Worm (Caenorhabditis elegans): ENCODE data around the gene txt-14.

The txt-14 gene

DNA sequence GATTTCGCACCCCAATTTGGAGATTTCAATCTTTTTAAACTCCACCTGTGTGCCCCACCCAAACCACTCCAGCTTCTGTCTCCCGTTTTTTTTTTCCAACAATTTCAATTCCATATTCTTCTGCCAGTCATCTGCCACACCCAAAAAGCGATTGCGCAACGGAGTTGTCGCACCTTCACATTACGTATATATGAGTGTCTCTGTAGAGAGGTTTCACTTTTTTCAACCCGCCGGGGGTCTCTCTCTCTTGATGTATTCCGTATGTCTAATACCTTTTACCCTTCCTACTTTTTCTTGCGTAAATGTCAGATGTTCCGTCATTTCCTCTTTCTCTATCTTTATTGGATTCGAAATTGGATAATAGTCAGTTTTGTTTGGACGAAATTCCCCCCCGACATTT is 4.5 kb downstream of the txt-14 start:
- no peak for TF ChIP-seq ref-1 (GFP tag; conservative IDR thresholded peaks at IDR 0.05)
- no peak for TF ChIP-seq T22C8.4 (GFP tag; IDR thresholded peaks at IDR 0.05)
- no peak for TF ChIP-seq ztf-29 (GFP tag; IDR thresholded peaks at IDR 0.05)
- no peak for TF ChIP-seq cog-1 (tag; optimal IDR thresholded peaks at IDR 0.05)
- no peak for TF ChIP-seq ztf-23 (GFP tag; IDR thresholded peaks at IDR 0.05)
- TF ChIP-seq tab-1 (GFP tag; IDR thresholded peaks at IDR 0.05): no peak
- no peak for TF ChIP-seq med-1 (GFP tag; optimal IDR thresholded peaks at IDR 0.05; ENCODE audit: insufficient read depth)
- TF ChIP-seq klf-2 (GFP tag; conservative IDR thresholded peaks at IDR 0.05): no peak
- TF ChIP-seq flt-1 (GFP tag; IDR thresholded peaks at IDR 0.05): no peak

DNA sequence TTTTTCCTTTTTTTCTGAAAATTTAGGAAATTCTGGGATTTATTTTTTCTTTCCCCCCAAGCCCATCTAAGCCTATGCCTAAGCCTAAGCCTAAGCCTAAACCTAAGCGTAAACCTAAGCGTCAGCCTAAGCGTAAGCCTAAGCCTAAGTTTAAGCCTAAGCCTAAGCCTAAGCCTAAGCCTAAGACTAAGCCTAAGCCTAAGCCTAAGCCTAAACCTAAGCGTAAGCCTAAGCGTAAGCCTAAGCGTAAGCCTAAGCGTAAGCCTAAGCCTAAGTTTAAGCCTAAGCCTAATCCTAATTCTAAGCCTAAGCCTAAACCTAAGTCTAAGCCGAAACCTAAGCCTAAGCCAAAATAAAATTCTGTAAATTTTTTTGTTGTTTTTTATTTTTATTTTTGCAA is 5.5 kb downstream of the txt-14 start:
- TF ChIP-seq cog-1 (tag; optimal IDR thresholded peaks at IDR 0.05) (no peak), ref-1 (GFP tag; conservative IDR thresholded peaks at IDR 0.05) (no peak), T22C8.4 (GFP tag; IDR thresholded peaks at IDR 0.05) (no peak), med-1 (GFP tag; optimal IDR thresholded peaks at IDR 0.05; ENCODE audit: insufficient read depth) (no peak), flt-1 (GFP tag; IDR thresholded peaks at IDR 0.05) (no peak), ztf-29 (GFP tag; IDR thresholded peaks at IDR 0.05) (peak; percentile 81), ztf-23 (GFP tag; IDR thresholded peaks at IDR 0.05) (no peak)

DNA sequence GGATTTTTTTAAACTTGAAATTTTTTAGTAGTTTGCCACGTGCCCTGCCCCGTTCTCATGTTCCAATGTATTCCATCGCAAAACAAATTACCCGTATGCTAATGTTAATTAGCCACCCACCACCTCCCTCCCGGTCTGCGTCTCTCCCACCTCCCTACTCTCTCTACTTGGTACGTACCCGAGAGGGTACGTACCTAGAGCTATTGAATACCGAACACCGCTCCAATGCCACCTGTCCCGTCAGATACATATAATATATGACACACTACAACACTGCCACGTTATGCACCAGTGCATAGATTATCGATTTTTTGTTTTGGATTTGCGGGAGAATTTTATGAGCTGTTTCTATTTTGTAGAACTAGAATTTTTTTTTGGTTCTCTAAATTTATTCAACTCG is 7.1 kb downstream of the txt-14 start:
- no peak for TF ChIP-seq ref-1 (GFP tag; conservative IDR thresholded peaks at IDR 0.05)
- TF ChIP-seq ztf-29 (GFP tag; IDR thresholded peaks at IDR 0.05): no peak
- 0 out of 2 replicates have a peak, but pooled peaks have one; percentile 55 for TF ChIP-seq flt-1 (GFP tag; IDR thresholded peaks at IDR 0.05)
- TF ChIP-seq cog-1 (tag; optimal IDR thresholded peaks at IDR 0.05): peak; percentile 71
- peak; percentile 78 for TF ChIP-seq T22C8.4 (GFP tag; IDR thresholded peaks at IDR 0.05)
- TF ChIP-seq tab-1 (GFP tag; IDR thresholded peaks at IDR 0.05): 0 out of 2 replicates have a peak, but pooled peaks have one; percentile 33
- TF ChIP-seq med-1 (GFP tag; optimal IDR thresholded peaks at IDR 0.05; ENCODE audit: insufficient read depth): no peak

DNA sequence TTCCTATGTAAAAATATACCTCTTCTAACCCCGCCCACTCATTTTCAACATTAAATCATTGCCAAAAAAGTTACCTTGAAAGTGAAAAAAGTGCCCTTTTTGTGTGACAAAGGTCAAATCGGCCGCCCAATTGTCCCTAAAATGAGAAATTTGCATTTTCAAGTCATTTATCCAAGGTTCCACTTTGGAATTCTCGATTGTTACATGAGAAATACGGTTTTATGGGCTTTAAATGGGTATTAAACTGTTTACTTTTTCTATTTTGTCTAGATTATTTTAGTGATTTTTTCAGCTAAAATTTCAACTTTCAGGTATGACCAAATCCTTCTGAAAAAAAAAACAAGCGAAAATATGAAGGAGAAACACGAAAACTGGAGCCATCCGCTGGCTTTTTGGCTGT is 10.0 kb downstream of the txt-14 start, which contains the start of gene grdn-1:
TSS of gene grdn-1 (plus strand) at position 301 of the 400 bp plus-strand sequence.
- TF ChIP-seq cog-1 (tag; optimal IDR thresholded peaks at IDR 0.05): no peak

DNA sequence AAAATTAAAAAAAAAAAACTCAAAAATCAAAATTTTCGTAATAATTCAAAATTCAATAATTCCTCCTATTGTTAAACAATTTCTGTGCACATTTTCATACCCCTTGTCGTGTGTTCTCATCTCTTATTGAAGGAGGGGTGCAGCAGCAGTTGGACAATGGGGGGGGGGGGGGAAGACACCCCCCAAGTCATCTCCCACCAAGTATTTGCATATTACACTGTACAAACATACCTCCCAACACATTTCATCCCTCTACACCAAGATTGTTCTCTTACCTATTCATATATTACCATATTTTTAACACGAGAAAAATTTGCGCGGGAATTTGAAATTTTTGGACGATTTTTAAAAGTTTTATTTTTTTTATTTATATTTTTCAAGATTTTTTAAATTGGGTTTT is 13.8 kb downstream of the txt-14 start:
- TF ChIP-seq cog-1 (tag; optimal IDR thresholded peaks at IDR 0.05) (peak; percentile 2), T22C8.4 (GFP tag; IDR thresholded peaks at IDR 0.05) (no peak), ztf-23 (GFP tag; IDR thresholded peaks at IDR 0.05) (0 out of 2 replicates have a peak, but pooled peaks have one; percentile 8), flt-1 (GFP tag; IDR thresholded peaks at IDR 0.05) (0 out of 2 replicates have a peak, but pooled peaks have one; percentile 38)

DNA sequence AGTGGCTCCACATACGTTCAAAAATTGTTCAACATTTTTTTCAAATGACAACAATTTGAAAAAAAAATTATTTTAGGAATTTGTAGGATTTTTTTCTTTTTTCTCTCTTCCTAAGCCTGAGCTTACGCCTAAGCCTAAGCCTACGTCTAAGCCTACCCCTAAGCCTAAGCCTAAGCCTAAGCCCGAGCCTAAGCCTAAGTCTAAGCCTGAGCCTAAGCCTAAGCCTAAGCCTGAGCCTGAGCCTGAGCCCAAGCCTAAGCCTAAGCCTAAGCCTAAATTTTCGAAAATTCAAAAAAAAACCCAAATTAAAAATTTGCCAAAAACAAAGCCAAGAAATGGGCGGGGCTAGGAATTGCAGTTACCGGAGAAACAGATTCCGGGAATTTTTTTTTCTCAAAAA is 15.3 kb downstream of the txt-14 start:
- no peak for TF ChIP-seq cog-1 (tag; optimal IDR thresholded peaks at IDR 0.05)
- no peak for TF ChIP-seq ztf-23 (GFP tag; IDR thresholded peaks at IDR 0.05)
- peak; percentile 76 for TF ChIP-seq ztf-29 (GFP tag; IDR thresholded peaks at IDR 0.05)
- no peak for TF ChIP-seq tab-1 (GFP tag; IDR thresholded peaks at IDR 0.05)
- no peak for TF ChIP-seq T22C8.4 (GFP tag; IDR thresholded peaks at IDR 0.05)
- TF ChIP-seq flt-1 (GFP tag; IDR thresholded peaks at IDR 0.05): no peak

DNA sequence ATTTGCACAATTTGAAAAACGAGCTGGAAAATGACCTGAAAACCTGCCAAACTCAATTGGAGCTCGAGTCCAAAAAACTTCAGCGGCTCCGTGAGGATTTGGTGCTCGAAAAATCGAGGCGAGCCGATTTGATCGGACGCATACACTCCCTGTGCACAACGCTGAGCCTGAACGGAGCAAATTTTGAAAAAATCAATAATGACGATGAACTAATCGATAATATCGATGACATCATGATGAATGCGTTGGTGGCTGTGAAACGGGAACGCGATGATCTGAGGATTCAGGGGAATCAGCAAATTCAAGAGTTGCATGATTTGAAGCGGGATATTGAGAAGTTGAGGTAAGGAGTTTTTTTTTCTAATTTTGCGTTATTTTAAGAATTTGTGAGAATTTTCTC is 23.1 kb downstream of the txt-14 start:
- TF ChIP-seq ztf-23 (GFP tag; IDR thresholded peaks at IDR 0.05): no peak
- TF ChIP-seq T22C8.4 (GFP tag; IDR thresholded peaks at IDR 0.05): peak; percentile 65
- TF ChIP-seq flt-1 (GFP tag; IDR thresholded peaks at IDR 0.05): no peak
- no peak for TF ChIP-seq ref-1 (GFP tag; conservative IDR thresholded peaks at IDR 0.05)

DNA sequence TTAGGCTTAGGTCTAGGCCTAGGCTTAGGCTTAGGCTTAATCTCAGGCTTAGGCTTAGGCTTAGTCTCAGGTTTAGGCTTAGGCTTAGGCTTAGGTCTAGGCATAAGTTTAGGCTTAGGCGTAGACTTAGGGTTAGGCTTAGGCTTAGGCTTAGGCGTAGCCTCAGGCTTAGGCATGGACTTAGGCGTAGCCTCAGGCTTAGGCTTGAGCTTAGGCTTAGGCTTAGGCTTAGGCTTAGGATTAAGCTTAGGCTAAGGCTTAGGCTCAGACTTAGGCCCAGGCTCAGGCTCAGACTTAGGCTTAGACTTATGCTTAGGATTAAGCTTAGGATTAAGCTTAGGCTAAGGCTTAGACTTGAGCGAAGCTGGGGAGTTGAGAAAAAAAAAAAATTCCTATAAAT is 30.7 kb downstream of the txt-14 start:
- 0 out of 2 replicates have a peak, but pooled peaks have one; percentile 58 for TF ChIP-seq ztf-29 (GFP tag; IDR thresholded peaks at IDR 0.05)
- no peak for TF ChIP-seq klf-2 (GFP tag; conservative IDR thresholded peaks at IDR 0.05)

DNA sequence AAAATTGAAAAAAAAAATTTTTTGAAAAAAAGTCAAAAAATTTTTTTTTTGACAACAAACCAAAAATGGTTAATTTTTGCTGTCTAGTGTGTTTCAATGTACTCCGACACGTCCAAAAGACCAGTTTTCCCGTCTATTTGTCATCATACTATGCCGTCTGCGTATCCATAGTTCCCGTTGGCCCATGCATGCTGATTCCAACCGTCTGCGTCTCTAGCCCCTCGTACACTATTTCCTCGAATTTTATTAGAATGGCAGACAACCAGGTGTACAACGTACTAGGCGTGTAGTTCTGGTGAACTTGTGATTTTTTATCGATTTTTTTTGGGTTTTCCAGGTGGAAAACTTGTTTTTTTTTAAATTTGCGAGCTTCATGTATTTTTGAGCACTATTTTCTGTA is 32.0 kb downstream of the txt-14 start:
- TF ChIP-seq T22C8.4 (GFP tag; IDR thresholded peaks at IDR 0.05) (peak; percentile 60), klf-2 (GFP tag; conservative IDR thresholded peaks at IDR 0.05) (no peak), cog-1 (tag; optimal IDR thresholded peaks at IDR 0.05) (peak; percentile 14), med-1 (GFP tag; optimal IDR thresholded peaks at IDR 0.05; ENCODE audit: insufficient read depth) (no peak)

DNA sequence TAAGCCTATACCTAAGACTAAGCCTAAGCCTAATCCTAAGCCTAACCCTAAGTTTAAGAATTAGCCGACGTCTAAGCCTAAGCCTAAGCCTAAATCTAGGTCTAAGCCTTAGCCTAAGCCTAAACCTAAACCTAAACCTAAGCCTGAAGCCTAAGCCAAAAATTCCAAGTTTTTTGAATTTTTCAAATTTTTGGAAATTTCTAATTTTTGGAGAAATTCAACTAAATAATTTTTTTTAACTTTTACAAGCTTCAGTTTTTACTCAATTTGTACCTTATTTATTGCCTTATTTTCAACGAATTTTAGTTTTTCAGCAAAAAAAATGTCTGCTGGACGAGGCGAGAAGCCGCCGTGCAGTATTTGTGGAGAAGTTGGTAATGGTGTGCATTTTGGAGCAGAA is 33.8 kb downstream of the txt-14 start, which contains the start of gene nhr-70:
TSS of gene nhr-70 (plus strand) at position 301 of the 400 bp plus-strand sequence.
- TF ChIP-seq ztf-23 (GFP tag; IDR thresholded peaks at IDR 0.05) (no peak), cog-1 (tag; optimal IDR thresholded peaks at IDR 0.05) (no peak), klf-2 (GFP tag; conservative IDR thresholded peaks at IDR 0.05) (no peak), T22C8.4 (GFP tag; IDR thresholded peaks at IDR 0.05) (no peak), tab-1 (GFP tag; IDR thresholded peaks at IDR 0.05) (no peak), ref-1 (GFP tag; conservative IDR thresholded peaks at IDR 0.05) (no peak), med-1 (GFP tag; optimal IDR thresholded peaks at IDR 0.05; ENCODE audit: insufficient read depth) (no peak), flt-1 (GFP tag; IDR thresholded peaks at IDR 0.05) (no peak), ztf-29 (GFP tag; IDR thresholded peaks at IDR 0.05) (no peak)

DNA sequence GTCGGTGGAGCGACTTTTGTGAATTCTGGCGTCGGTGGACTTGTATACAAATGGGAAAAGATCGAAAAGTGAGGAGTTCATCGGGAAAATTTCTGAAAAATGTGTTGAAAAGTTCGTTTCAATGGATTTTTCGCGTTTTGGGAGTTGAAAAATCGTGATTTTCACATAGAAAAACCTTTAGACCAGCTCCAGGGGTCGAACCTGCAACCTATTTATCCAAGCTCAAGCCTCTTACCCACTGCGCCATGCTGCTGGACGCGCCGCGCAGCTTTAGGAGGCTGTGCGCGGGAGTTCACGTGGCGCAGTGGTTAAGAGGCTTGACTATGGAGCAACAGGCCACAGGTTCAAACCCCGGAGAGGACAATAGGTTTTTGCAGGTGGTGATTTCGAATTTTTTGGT is 40.0 kb downstream of the txt-14 start, which contains the start of gene Y69H2.1:
TSS of gene Y69H2.1 (minus strand) at position 101 of the 400 bp plus-strand sequence.
- no peak for TF ChIP-seq klf-2 (GFP tag; conservative IDR thresholded peaks at IDR 0.05)

DNA sequence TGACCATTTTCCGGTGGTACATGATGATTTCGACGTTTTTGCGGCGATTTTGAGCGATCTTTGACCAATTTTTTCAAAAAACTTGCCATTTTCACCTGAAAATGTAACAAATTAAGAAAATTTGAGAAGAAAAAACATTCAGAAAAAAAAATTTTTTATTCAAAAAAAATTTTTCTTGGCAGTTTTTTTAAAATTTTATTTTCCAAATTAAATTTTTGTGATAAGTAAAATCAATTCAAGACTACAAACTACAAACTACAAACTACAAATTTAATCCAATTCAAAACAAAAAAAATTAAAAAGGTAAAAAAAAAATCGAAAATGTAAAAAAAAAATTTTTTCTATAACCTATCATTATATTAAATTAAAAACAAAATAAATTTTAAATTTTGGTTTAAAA is 44.3 kb downstream of the txt-14 start, which contains the start of gene Y69H2.15:
TSS of gene Y69H2.15 (minus strand) at position 101 of the 400 bp plus-strand sequence.
- TF ChIP-seq ztf-29 (GFP tag; IDR thresholded peaks at IDR 0.05) (no peak), ref-1 (GFP tag; conservative IDR thresholded peaks at IDR 0.05) (no peak), ztf-23 (GFP tag; IDR thresholded peaks at IDR 0.05) (no peak), tab-1 (GFP tag; IDR thresholded peaks at IDR 0.05) (no peak), T22C8.4 (GFP tag; IDR thresholded peaks at IDR 0.05) (no peak), flt-1 (GFP tag; IDR thresholded peaks at IDR 0.05) (no peak), med-1 (GFP tag; optimal IDR thresholded peaks at IDR 0.05; ENCODE audit: insufficient read depth) (no peak), klf-2 (GFP tag; conservative IDR thresholded peaks at IDR 0.05) (no peak), cog-1 (tag; optimal IDR thresholded peaks at IDR 0.05) (no peak)
